Fruit fly (Drosophila melanogaster): Measurements from ENCODE around the gene sim.
A peak's percentile ranks its signal among the peaks of the same experiment; 100 is the strongest.

sim gene

DNA sequence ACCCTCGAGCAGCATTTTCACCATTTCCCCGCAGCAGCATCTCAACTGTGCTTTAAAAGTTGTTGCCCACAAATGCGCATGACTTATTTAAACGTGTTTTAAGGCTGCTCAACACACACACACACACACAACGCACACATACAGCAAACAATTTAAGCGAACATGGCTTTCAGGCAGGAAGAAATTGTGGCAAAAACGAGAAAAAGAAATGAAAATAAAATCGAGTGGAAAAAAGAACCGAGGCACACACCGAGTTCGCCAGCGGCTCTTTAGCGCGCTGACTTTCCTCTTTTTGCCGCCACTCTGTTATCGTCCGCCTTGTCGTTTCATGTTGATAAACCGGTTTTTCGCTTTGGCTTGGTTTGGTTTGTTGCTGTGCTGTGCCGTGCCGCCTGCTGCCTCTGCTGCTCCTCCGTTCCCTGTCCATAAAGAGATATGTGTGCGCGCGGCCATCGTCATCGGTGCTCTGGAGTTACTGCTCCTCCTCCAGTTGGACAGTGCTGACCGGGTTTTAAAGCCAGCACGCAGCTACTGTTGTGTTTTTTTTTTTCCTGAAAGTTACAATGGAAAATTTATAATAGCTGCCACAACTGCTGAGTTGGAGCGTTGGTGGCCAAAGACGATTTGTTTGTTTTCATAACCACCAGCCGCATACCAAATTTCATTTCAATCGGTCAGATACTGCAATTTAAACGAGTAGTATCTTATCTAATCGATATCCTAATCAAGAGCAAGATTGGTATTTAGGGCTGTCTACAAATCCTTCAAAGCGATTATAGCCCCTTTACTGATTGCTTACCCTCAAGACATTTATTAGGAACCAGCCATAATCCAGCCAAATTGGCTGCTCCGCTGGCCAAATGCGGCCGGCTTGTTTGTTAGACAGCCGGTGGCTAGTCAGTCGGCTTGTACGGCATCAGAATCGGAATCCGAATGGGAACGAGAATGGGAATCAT lies 41.5 kb upstream of the sim start (continued):
- TF ChIP-seq Adf1 (GFP tag; IDR thresholded peaks at IDR 0.05) (peak; percentile 53), Jarid2 (GFP tag; optimal IDR thresholded peaks at IDR 0.05) (no peak), CG12769 (tag; optimal IDR thresholded peaks at IDR 0.05) (peak; percentile 85), CG3847 (GFP tag; IDR thresholded peaks at IDR 0.05) (0 out of 2 replicates have a peak, but pooled peaks have one; percentile 15), so (GFP tag; IDR thresholded peaks at IDR 0.05) (0 out of 3 replicates have a peak, but pooled peaks have one; percentile 7), CG18476 (GFP tag; optimal IDR thresholded peaks at IDR 0.05) (no peak), al (GFP tag; IDR thresholded peaks at IDR 0.05) (no peak), kni (GFP tag; optimal IDR thresholded peaks at IDR 0.05) (peak; percentile 56), tna (GFP tag; IDR thresholded peaks at IDR 0.05; ENCODE audit: partially characterized antibody) (no peak), sima (GFP tag; optimal IDR thresholded peaks at IDR 0.05) (no peak), E2f1 (GFP tag; IDR thresholded peaks at IDR 0.05) (no peak), tio (GFP tag; optimal IDR thresholded peaks at IDR 0.05) (no peak), Opbp (GFP tag; IDR thresholded peaks at IDR 0.05; ENCODE audit: partially characterized antibody) (no peak), exex (tag; optimal IDR thresholded peaks at IDR 0.05) (peak; percentile 70), Rx (GFP tag; IDR thresholded peaks at IDR 0.05) (no peak), slbo (GFP tag; IDR thresholded peaks at IDR 0.05) (no peak), ERR (GFP tag; optimal IDR thresholded peaks at IDR 0.05) (no peak), Hr3 (GFP tag; optimal IDR thresholded peaks at IDR 0.05) (no peak), nom (GFP tag; optimal IDR thresholded peaks at IDR 0.05) (peak; percentile 68), grau (tag; optimal IDR thresholded peaks at IDR 0.05) (peak; percentile 5), CG31224 (GFP tag; IDR thresholded peaks at IDR 0.05) (peak; percentile 59), CHES-1-like (GFP tag; optimal IDR thresholded peaks at IDR 0.05) (peak; percentile 27), ttk (GFP tag; IDR thresholded peaks at IDR 0.05) (no peak), Meics (GFP tag; optimal IDR thresholded peaks at IDR 0.05) (peak; percentile 5), CG9609 (GFP tag; optimal IDR thresholded peaks at IDR 0.05) (peak; percentile 39), Sry-β (GFP tag; optimal IDR thresholded peaks at IDR 0.05) (peak; percentile 91), Oaz (GFP tag; IDR thresholded peaks at IDR 0.05) (no peak), lab (GFP tag; optimal IDR thresholded peaks at IDR 0.05) (peak; percentile 20), Awh (GFP tag; IDR thresholded peaks at IDR 0.05) (0 out of 2 replicates have a peak, but pooled peaks have one; percentile 26), CG1233 (GFP tag; optimal IDR thresholded peaks at IDR 0.05) (peak; percentile 23), ewg (GFP tag; optimal IDR thresholded peaks at IDR 0.05) (peak; percentile 78), HLH4C (GFP tag; IDR thresholded peaks at IDR 0.05; ENCODE audit: partially characterized antibody) (no peak), CG2199 (GFP tag; IDR thresholded peaks at IDR 0.05) (peak; percentile 50; the same call in 2 of the 3 replicates), CG2202 (tag; optimal IDR thresholded peaks at IDR 0.05) (no peak), Sox100B (GFP tag; optimal IDR thresholded peaks at IDR 0.05) (no peak), ci (GFP tag; IDR thresholded peaks at IDR 0.05) (0 out of 3 replicates have a peak, but pooled peaks have one; percentile 16), Deaf1 (tag; optimal IDR thresholded peaks at IDR 0.05) (peak; percentile 43), Atf3 (GFP tag; optimal IDR thresholded peaks at IDR 0.05) (no peak), lbe (GFP tag; optimal IDR thresholded peaks at IDR 0.05) (peak; percentile 57), Atf6 (GFP tag; IDR thresholded peaks at IDR 0.05) (no peak), MTF-1 (GFP tag; optimal IDR thresholded peaks at IDR 0.05; ENCODE audit: borderline replicate concordance) (no peak), en (GFP tag; optimal IDR thresholded peaks at IDR 0.05) (peak; percentile 20), Fer3 (tag; optimal IDR thresholded peaks at IDR 0.05) (no peak), abd-A (tag; optimal IDR thresholded peaks at IDR 0.05) (peak; percentile 14), Tbp (GFP tag; optimal IDR thresholded peaks at IDR 0.05) (peak; percentile 30), row (GFP tag; IDR thresholded peaks at IDR 0.05) (peak; percentile 73), CG16863 (GFP tag; optimal IDR thresholded peaks at IDR 0.05) (no peak), CG7987 (GFP tag; optimal IDR thresholded peaks at IDR 0.05) (no peak)

Data from whole organism, embryonic.